Fruit fly (Drosophila melanogaster): ENCODE results near the gene Theg.

- TF ChIP-seq CTCF (optimal IDR thresholded peaks at IDR 0.05) (no peak), CG8478 (optimal IDR thresholded peaks at IDR 0.05) (no peak)
These were observed 8.1 kb downstream of the Theg start for dm6 chr3R:22022623-22023022.

Measured in S2 (cell line).